Worm (Caenorhabditis elegans) whole organism, L4/young adult: ENCODE results near the gene W08G11.3.
A peak's percentile ranks its signal among the peaks of the same experiment; 100 is the strongest.

ENCODE experiments used
- W03F9.2 ChIP-seq: fragments of 150-350 bp; optimal IDR thresholded peaks from 2 replicates; lab custom pipeline; 2014; ENCODE audit warnings: missing biosample characterization, missing genetic modification characterization
- dao-5 ChIP-seq: sonication (generic microtip); optimal IDR thresholded peaks from 2 replicates; lab custom pipeline; 2016; ENCODE audit warnings: missing genotype, missing genetic modification characterization, moderate library complexity, missing compliant biosample characterization
- him-1 ChIP-seq: sonication (generic microtip); optimal IDR thresholded peaks from 2 replicates; lab custom pipeline; 2016; ENCODE audit warnings: missing genotype, missing genetic modification reagents, missing genetic modification characterization, missing compliant biosample characterization

Gene W08G11.3

ce11 chrV:16395131-16395530 is 27.6 kb downstream of the W08G11.3 start, which contains the start of gene F13A7.11:
Gene F13A7.11 (minus strand): TSS chrV:16395304.
- TF ChIP-seq him-1 (tag; lab: Kevin White, UChicago): no peak
- no peak for TF ChIP-seq dao-5 (tag; lab: Kevin White, UChicago)
- TF ChIP-seq W03F9.2: no peak

ce11 chrV:16395739-16396138 is 28.3 kb downstream of the W08G11.3 start, which contains the start of gene F13A7.12:
Gene F13A7.12 (plus strand): TSS chrV:16396039.
- TF ChIP-seq him-1 (tag; lab: Kevin White, UChicago) (no peak), dao-5 (tag; lab: Kevin White, UChicago) (no peak), W03F9.2 (no peak)

ce11 chrV:16399388-16399787 is 31.9 kb downstream of the W08G11.3 start, which contains the start of gene sre-36:
Gene sre-36 (plus strand): TSS chrV:16399688.
- no peak for TF ChIP-seq him-1 (tag; lab: Kevin White, UChicago)
- TF ChIP-seq dao-5 (tag; lab: Kevin White, UChicago): no peak
- TF ChIP-seq W03F9.2: no peak

- TF ChIP-seq him-1 (tag; lab: Kevin White, UChicago): no peak
- no peak for TF ChIP-seq dao-5 (tag; lab: Kevin White, UChicago)
- peak; percentile 72 for TF ChIP-seq W03F9.2
These were observed 34.0 kb downstream of the W08G11.3 start, which contains the start of gene F13A7.14 for ce11 chrV:16401519-16401918. Gene F13A7.14 (plus strand): TSS chrV:16401891.

- TF ChIP-seq dao-5 (tag; lab: Kevin White, UChicago) (no peak), him-1 (tag; lab: Kevin White, UChicago) (no peak)
These were observed 36.5 kb downstream of the W08G11.3 start, which contains the start of gene syp-1 for ce11 chrV:16403974-16404373. Gene syp-1 (plus strand): TSS chrV:16404274.

ce11 chrV:16405366-16405765 is 37.9 kb downstream of the W08G11.3 start:
- TF ChIP-seq him-1 (tag; lab: Kevin White, UChicago): no peak
- TF ChIP-seq dao-5 (tag; lab: Kevin White, UChicago): no peak
- no peak for TF ChIP-seq W03F9.2

ce11 chrV:16406357-16406756 is 38.9 kb downstream of the W08G11.3 start:
- TF ChIP-seq him-1 (tag; lab: Kevin White, UChicago) (no peak), W03F9.2 (no peak), dao-5 (tag; lab: Kevin White, UChicago) (no peak)

- no peak for TF ChIP-seq dao-5 (tag; lab: Kevin White, UChicago)
- no peak for TF ChIP-seq him-1 (tag; lab: Kevin White, UChicago)
- TF ChIP-seq W03F9.2: no peak
These were observed 40.2 kb downstream of the W08G11.3 start, which contains the start of gene F26D2.3 for ce11 chrV:16407663-16408062. Gene F26D2.3 (plus strand): TSS chrV:16407963.

ce11 chrV:16410521-16410920 is 43.0 kb downstream of the W08G11.3 start, which contains the start of gene srh-145:
Gene srh-145 (plus strand): TSS chrV:16410713.
- TF ChIP-seq W03F9.2: no peak
- TF ChIP-seq dao-5 (tag; lab: Kevin White, UChicago): no peak
- no peak for TF ChIP-seq him-1 (tag; lab: Kevin White, UChicago)

- TF ChIP-seq him-1 (tag; lab: Kevin White, UChicago) (no peak), dao-5 (tag; lab: Kevin White, UChicago) (no peak), W03F9.2 (no peak)
These were observed 49.5 kb downstream of the W08G11.3 start, which contains the start of gene str-55 for ce11 chrV:16417014-16417413. Gene str-55 (minus strand): TSS chrV:16417114.

ce11 chrV:16419769-16420168 is 52.3 kb downstream of the W08G11.3 start, which contains the start of gene F26D2.16:
Gene F26D2.16 (minus strand): TSS chrV:16419869.
- TF ChIP-seq him-1 (tag; lab: Kevin White, UChicago) (no peak), W03F9.2 (no peak), dao-5 (tag; lab: Kevin White, UChicago) (no peak)

- TF ChIP-seq W03F9.2 (no peak), dao-5 (tag; lab: Kevin White, UChicago) (no peak), him-1 (tag; lab: Kevin White, UChicago) (no peak)
These were observed 53.2 kb downstream of the W08G11.3 start, which contains the start of gene srw-48 for ce11 chrV:16420696-16421095. Gene srw-48 (plus strand): TSS chrV:16420996.
